Worm (Caenorhabditis elegans) whole organism, late embryonic: ENCODE data around the gene D2023.3.

Experiments
- C08G9.2 ChIP-seq: sonication (generic microtip); optimal IDR thresholded peaks from 2 replicates; lab custom pipeline; 2016; ENCODE audit warnings: mild to moderate bottlenecking, missing genetic modification characterization, moderate library complexity, missing compliant biosample characterization
- K02D7.2 ChIP-seq: sonication (generic microtip); optimal IDR thresholded peaks from 2 replicates; lab custom pipeline; 2017; ENCODE audit warnings: mild to moderate bottlenecking, missing genetic modification characterization, missing compliant biosample characterization
- ama-1 ChIP-seq: fragments of 150-350 bp; optimal IDR thresholded peaks from 2 replicates; lab custom pipeline; 2014
- ceh-14 ChIP-seq: sonication (generic microtip); optimal IDR thresholded peaks from 2 replicates; lab custom pipeline; 2016; ENCODE audit warnings: missing genotype, missing genetic modification characterization, missing compliant biosample characterization
- ceh-18 ChIP-seq: sonication (generic microtip); optimal IDR thresholded peaks from 2 replicates; lab custom pipeline; 2016; ENCODE audit warnings: missing genetic modification characterization, missing compliant biosample characterization
- ceh-19 ChIP-seq: fragments of 200-800 bp; sonication (Bioruptor generic); optimal IDR thresholded peaks from 2 replicates; lab custom pipeline; 2018; ENCODE audit warnings: mild to moderate bottlenecking, missing genetic modification characterization, missing compliant biosample characterization
- ceh-22 ChIP-seq: sonication (generic microtip); optimal IDR thresholded peaks from 2 replicates; lab custom pipeline; 2017; ENCODE audit warnings: missing biosample characterization, missing genetic modification characterization
- ceh-30 ChIP-seq: fragments of 150-350 bp; optimal IDR thresholded peaks from 2 replicates; lab custom pipeline; 2014; ENCODE audit warnings: missing biosample characterization, missing genetic modification characterization
- ceh-34 ChIP-seq: sonication (generic microtip); optimal IDR thresholded peaks from 2 replicates; lab custom pipeline; 2016; ENCODE audit warnings: mild to moderate bottlenecking, missing genetic modification characterization, missing compliant biosample characterization
- ceh-45 ChIP-seq: fragments of 200-800 bp; sonication (Bioruptor generic); IDR thresholded peaks from 2 replicates; pipeline ENCODE4 v1.3.6; 2022; ENCODE audit warnings: missing genetic modification reagents, missing genetic modification characterization, missing compliant biosample characterization
- ceh-9 ChIP-seq: sonication (generic microtip); optimal IDR thresholded peaks from 2 replicates; lab custom pipeline; 2016; ENCODE audit warnings: mild to moderate bottlenecking, missing genetic modification characterization, inconsistent platforms, missing compliant biosample characterization
- che-1 ChIP-seq: sonication (generic microtip); optimal IDR thresholded peaks from 2 replicates; lab custom pipeline; 2016; ENCODE audit warnings: mild to moderate bottlenecking, missing genetic modification characterization, missing compliant biosample characterization
- elt-2 ChIP-seq: sonication (generic microtip); optimal IDR thresholded peaks from 2 replicates; lab custom pipeline; 2016; ENCODE audit warnings: missing genetic modification reagents, missing genetic modification characterization, missing compliant biosample characterization
- ets-4 ChIP-seq: sonication (generic microtip); optimal IDR thresholded peaks from 2 replicates; lab custom pipeline; 2016; ENCODE audit warnings: missing genetic modification characterization, missing compliant biosample characterization
- fkh-10 ChIP-seq: fragments of 150-350 bp; optimal IDR thresholded peaks from 2 replicates; lab custom pipeline; 2014; ENCODE audit warnings: missing biosample characterization, missing genetic modification reagents, missing genetic modification characterization
- fkh-6 ChIP-seq: sonication (generic microtip); optimal IDR thresholded peaks from 2 replicates; lab custom pipeline; 2016; ENCODE audit warnings: missing genetic modification characterization, missing compliant biosample characterization
- gmeb-2 ChIP-seq: sonication (generic microtip); optimal IDR thresholded peaks from 2 replicates; lab custom pipeline; 2016; ENCODE audit warnings: missing genetic modification characterization, inconsistent platforms, missing compliant biosample characterization
- hlh-30 ChIP-seq: sonication (generic microtip); optimal IDR thresholded peaks from 2 replicates; lab custom pipeline; 2017; ENCODE audit warnings: antibody characterized with exemption, missing genetic modification characterization, missing compliant biosample characterization; ENCODE audit not compliant: insufficient read depth
- hlh-6 ChIP-seq: sonication (generic microtip); optimal IDR thresholded peaks from 2 replicates; lab custom pipeline; 2016; ENCODE audit warnings: missing genotype, missing genetic modification characterization, missing compliant biosample characterization
- hlh-8 ChIP-seq: sonication (generic microtip); optimal IDR thresholded peaks from 2 replicates; lab custom pipeline; 2016; ENCODE audit warnings: missing genotype, missing genetic modification characterization, missing compliant biosample characterization
- lin-11 ChIP-seq: fragments of 200-800 bp; sonication (Bioruptor generic); optimal IDR thresholded peaks from 2 replicates; lab custom pipeline; 2018; ENCODE audit warnings: mild to moderate bottlenecking, missing genetic modification characterization, missing compliant biosample characterization
- nfya-1 ChIP-seq: sonication (generic microtip); optimal IDR thresholded peaks from 2 replicates; lab custom pipeline; 2017; ENCODE audit warnings: missing genetic modification characterization, mild to moderate bottlenecking, missing compliant biosample characterization, antibody characterized with exemption, moderate library complexity
- nhr-11 ChIP-seq: fragments of 150-350 bp; optimal IDR thresholded peaks from 2 replicates; lab custom pipeline; 2014; ENCODE audit warnings: missing biosample characterization, missing genetic modification characterization
- nhr-232 ChIP-seq: sonication (generic microtip); optimal IDR thresholded peaks from 2 replicates; lab custom pipeline; 2016; ENCODE audit warnings: missing genetic modification characterization, missing compliant biosample characterization
- npax-4 ChIP-seq: sonication (generic microtip); optimal IDR thresholded peaks from 2 replicates; lab custom pipeline; 2016; ENCODE audit warnings: missing genetic modification characterization, missing compliant biosample characterization
- odd-2 ChIP-seq: sonication (generic microtip); optimal IDR thresholded peaks from 2 replicates; lab custom pipeline; 2017; ENCODE audit warnings: antibody characterized with exemption, mild to moderate bottlenecking, missing genetic modification characterization, missing compliant biosample characterization
- pat-9 ChIP-seq: fragments of 200-800 bp; sonication (Bioruptor generic); optimal IDR thresholded peaks from 2 replicates; lab custom pipeline; 2018; ENCODE audit warnings: mild to moderate bottlenecking, missing genetic modification characterization, moderate library complexity, missing compliant biosample characterization
- pax-1 ChIP-seq: fragments of 150-350 bp; optimal IDR thresholded peaks from 2 replicates; lab custom pipeline; 2014; ENCODE audit warnings: missing biosample characterization, missing genetic modification characterization
- pha-2 ChIP-seq: sonication (generic microtip); optimal IDR thresholded peaks from 2 replicates; lab custom pipeline; 2017; ENCODE audit warnings: mild to moderate bottlenecking, missing genetic modification characterization, missing compliant biosample characterization
- pqm-1 ChIP-seq: sonication (generic microtip); optimal IDR thresholded peaks from 2 replicates; lab custom pipeline; 2016; ENCODE audit warnings: missing genetic modification characterization, missing compliant biosample characterization
- ref-2 ChIP-seq: sonication (generic microtip); optimal IDR thresholded peaks from 2 replicates; lab custom pipeline; 2016; ENCODE audit warnings: missing genetic modification characterization, missing compliant biosample characterization
- sox-4 ChIP-seq: sonication (generic microtip); optimal IDR thresholded peaks from 2 replicates; lab custom pipeline; 2017; ENCODE audit warnings: mild to moderate bottlenecking, missing genetic modification characterization, inconsistent platforms, missing compliant biosample characterization
- tbx-2 ChIP-seq: sonication (generic microtip); optimal IDR thresholded peaks from 2 replicates; lab custom pipeline; 2016; ENCODE audit warnings: missing genetic modification characterization, missing compliant biosample characterization
- tbx-7 ChIP-seq: sonication (generic microtip); optimal IDR thresholded peaks from 2 replicates; lab custom pipeline; 2016; ENCODE audit warnings: missing genotype, missing genetic modification characterization, missing compliant biosample characterization
- ttx-3 ChIP-seq: sonication (generic microtip); optimal IDR thresholded peaks from 2 replicates; lab custom pipeline; 2016; ENCODE audit warnings: missing genetic modification reagents, missing genetic modification characterization, missing compliant biosample characterization
- unc-3 ChIP-seq, 2 experiments: fragments of 200-800 bp in 1 of 2; sonication (Bioruptor generic) in 1 of 2; sonication (generic microtip) in 1 of 2; conservative IDR thresholded peaks in 1 of 2; optimal IDR thresholded peaks in 1 of 2; 2 replicates each; pipeline versions ENCODE4 v1.3.6 to Lab custom; 2016 to 2022; ENCODE audit warnings: missing compliant biosample characterization in 2 of 2, missing genetic modification characterization in 2 of 2, missing genetic modification reagents in 1 of 2
- unc-42 ChIP-seq: sonication (generic microtip); optimal IDR thresholded peaks from 2 replicates; lab custom pipeline; 2016; ENCODE audit warnings: missing genotype, missing genetic modification characterization, missing compliant biosample characterization
- ztf-16 ChIP-seq: sonication (generic microtip); optimal IDR thresholded peaks from 2 replicates; lab custom pipeline; 2017; ENCODE audit warnings: missing genetic modification characterization, missing compliant biosample characterization

D2023.3 gene

DNA sequence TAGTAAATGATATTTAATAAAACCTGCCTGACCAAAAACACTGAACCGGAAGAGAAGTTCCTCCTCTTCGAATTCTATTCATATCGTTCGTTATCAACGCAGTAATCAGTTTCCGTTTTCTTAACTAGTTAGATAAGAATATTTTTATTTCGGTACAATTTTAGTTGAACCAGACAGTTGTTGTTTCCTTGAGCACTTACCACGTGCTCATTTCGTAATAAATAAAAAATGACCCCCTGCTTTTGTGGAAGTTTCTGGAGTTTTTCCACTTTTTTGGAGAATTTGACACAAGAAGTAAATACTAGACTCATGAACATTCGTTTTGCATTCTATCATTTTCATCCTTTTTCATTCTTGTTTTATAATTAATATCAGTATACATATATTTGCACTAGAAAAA lies 41.9 kb upstream of the D2023.3 start:
- TF ChIP-seq pha-2 (tag; lab: Kevin White, UChicago) (no peak), pax-1 (tag; lab: Kevin White, UChicago) (no peak), ama-1 (lab: Kevin White, UChicago) (no peak), hlh-6 (tag; lab: Kevin White, UChicago) (no peak), ztf-16 (tag; lab: Kevin White, UChicago) (no peak), elt-2 (tag; lab: Kevin White, UChicago) (peak; percentile 32), che-1 (no peak), sox-4 (tag; lab: Kevin White, UChicago) (no peak)

DNA sequence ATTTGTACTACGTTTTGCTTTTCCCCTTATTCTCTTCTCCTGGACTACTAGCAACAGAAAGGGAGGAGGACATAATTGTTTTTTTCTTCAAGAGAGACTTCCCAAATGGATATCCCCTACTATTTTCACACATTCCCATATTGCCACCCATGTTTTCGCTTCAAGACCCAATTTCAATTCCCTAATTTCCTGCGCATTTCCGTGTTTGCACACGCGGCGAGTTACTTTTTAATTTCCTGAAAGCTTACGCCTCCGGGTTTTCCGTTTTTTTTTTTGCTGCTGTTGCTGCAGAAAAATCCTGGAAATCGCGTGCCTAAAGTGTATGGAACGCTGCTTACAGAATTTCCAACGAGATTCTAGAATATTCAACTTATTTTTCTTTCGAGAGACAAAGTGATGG lies 40.5 kb upstream of the D2023.3 start:
- TF ChIP-seq unc-42 (tag; lab: Kevin White, UChicago) (peak; percentile 21), pat-9 (tag; lab: Kevin White, UChicago) (no peak), che-1 (peak; percentile 3), hlh-30 (tag; lab: Kevin White, UChicago) (no peak), elt-2 (tag; lab: Kevin White, UChicago) (no peak), ttx-3 (tag; lab: Kevin White, UChicago) (peak; percentile 6), ceh-34 (tag; lab: Kevin White, UChicago) (no peak), ceh-19 (GFP tag; lab: Kevin White, UChicago) (peak; percentile 29), tbx-7 (tag; lab: Kevin White, UChicago) (no peak), tbx-2 (tag; lab: Kevin White, UChicago) (peak; percentile 34)

DNA sequence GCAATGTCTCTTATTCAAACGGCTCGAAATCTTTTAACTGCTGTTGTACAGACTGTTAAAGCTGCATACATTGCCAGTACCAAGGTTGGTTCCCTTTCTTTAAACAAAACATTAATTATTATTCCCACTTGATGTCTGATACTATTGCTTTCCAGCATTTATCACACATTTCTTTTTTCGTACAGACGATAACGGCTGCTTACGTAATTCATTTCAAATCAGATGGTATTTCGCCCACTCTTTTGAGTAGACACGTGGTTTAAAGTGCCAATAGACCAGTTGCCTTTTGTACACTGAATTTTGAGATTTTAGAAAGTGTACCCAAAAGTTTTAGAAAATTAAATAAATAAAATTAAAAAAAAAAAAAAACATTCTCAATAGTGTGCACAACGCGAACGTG lies 37.6 kb upstream of the D2023.3 start:
- TF ChIP-seq lin-11: no peak
- no peak for TF ChIP-seq hlh-8 (tag; lab: Kevin White, UChicago)
- no peak for TF ChIP-seq K02D7.2 (tag; lab: Kevin White, UChicago)
- TF ChIP-seq odd-2 (tag; lab: Kevin White, UChicago): no peak
- TF ChIP-seq nhr-232 (tag; lab: Kevin White, UChicago): no peak
- TF ChIP-seq elt-2 (tag; lab: Kevin White, UChicago): no peak
- TF ChIP-seq ceh-9 (tag; lab: Kevin White, UChicago): no peak
- no peak for TF ChIP-seq ttx-3 (tag; lab: Kevin White, UChicago)
- TF ChIP-seq fkh-6: no peak
- TF ChIP-seq fkh-10 (GFP tag; lab: Kevin White, UChicago): no peak
- TF ChIP-seq ceh-14: no peak

DNA sequence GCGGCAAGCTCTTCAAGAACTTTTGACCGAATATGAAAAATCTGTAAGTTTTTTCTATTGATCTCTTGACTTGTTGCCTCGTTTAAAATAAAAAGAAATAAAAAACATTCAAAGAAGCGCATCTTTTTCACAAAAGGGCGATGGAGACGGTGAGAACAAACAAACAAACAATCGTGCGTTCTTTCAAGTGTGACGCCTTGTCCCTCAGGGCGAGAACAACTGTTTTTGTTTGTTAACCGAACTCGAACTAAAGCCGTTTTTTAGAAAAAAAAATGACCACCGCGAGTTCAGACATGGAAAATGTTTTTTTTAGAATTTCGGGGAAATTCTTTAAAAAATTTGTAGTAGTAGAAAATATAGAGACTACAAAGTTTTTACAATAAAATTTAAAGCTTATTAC lies 35.1 kb upstream of the D2023.3 start:
- TF ChIP-seq ets-4 (tag; lab: Kevin White, UChicago) (no peak), pqm-1 (no peak), hlh-30 (tag; lab: Kevin White, UChicago) (no peak), ceh-18 (tag; lab: Kevin White, UChicago) (no peak), ceh-19 (GFP tag; lab: Kevin White, UChicago) (no peak), ceh-30 (no peak), K02D7.2 (tag; lab: Kevin White, UChicago) (no peak), ref-2 (tag; lab: Kevin White, UChicago) (no peak), fkh-6 (no peak), pat-9 (tag; lab: Kevin White, UChicago) (no peak), tbx-2 (tag; lab: Kevin White, UChicago) (no peak), pax-1 (tag; lab: Kevin White, UChicago) (no peak)

DNA sequence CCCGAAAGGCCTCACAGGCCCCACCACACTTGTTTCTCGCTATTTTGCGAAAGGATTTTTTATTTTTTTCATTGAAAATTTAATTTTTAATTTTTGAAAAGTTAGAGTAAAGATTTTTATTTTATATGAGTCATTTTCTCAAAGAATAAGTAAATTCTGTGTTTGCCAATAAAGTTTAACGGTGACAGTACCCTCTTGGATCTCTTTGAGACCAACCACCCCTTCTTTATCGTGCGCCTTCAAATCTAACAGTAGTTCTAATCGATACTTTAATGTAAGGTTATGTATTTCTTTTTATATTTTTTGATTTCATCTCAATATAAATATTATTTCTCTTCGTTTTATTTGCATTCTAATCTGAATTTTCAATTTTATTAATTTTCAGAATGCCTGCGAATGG lies 33.7 kb upstream of the D2023.3 start, which contains the start of gene hmp-1:
Gene hmp-1, plus strand, starts transcription at position 380 of the 400 bp plus-strand sequence.
- TF ChIP-seq nhr-11 (tag; lab: Kevin White, UChicago): no peak
- no peak for TF ChIP-seq gmeb-2 (tag; lab: Kevin White, UChicago)
- no peak for TF ChIP-seq unc-3 (GFP tag; conservative IDR thresholded peaks at IDR 0.05; lab: Robert Waterston, UW)
- no peak for TF ChIP-seq unc-3 (tag; optimal IDR thresholded peaks at IDR 0.05; lab: Kevin White, UChicago)
- TF ChIP-seq pat-9 (tag; lab: Kevin White, UChicago): no peak
- no peak for TF ChIP-seq ceh-22
- no peak for TF ChIP-seq C08G9.2 (tag; lab: Kevin White, UChicago)
- no peak for TF ChIP-seq ceh-45 (GFP tag; lab: Robert Waterston, UW)
- no peak for TF ChIP-seq npax-4 (tag; lab: Kevin White, UChicago)
- no peak for TF ChIP-seq nfya-1 (tag; lab: Kevin White, UChicago)
